ENCODE assay signal across 5 worm cellular contexts in the genomic region with DNA sequence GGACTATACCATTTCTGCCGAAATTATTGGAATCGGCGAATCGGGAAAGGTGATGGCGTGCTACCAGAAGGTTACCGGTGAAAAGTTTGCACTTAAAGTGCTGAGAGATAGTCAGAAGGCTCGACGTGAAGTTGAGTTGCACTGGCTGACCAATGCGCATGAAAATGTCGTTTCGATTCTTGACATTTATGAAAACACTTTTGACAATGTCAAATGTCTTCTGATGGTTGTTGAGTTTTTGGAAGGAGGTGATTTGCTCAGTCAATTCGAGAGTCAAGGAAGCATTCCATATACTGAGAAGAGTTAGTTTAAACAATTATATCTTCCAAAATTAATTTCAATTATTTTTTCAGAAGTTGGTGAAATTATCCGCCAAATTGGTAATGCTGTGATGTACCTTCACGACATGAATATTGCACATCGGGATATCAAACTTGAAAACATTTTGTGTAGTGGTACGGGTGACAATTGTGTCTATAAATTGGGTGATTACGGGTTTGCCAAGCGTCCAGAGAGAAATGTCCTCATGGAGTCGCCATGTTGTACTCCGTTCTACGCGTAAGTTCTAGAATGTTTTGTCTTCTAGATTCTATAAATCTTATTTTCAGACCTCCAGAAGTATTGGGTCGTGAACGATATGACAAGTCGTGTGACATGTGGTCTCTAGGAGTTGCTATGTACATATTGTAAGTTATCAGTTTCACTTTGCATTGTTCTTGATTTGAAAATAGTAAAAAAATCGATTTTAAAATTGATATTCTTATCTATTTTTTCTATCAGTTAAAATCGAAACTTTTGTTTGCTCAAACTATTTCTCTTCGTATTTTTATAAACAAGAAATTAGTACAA.
TF ChIP-seq lines count a peak whose summit lies in the region.

No protein-coding gene starts in this region.

TF ChIP-seq in whole organism, L1 larva, 84 proteins besides CTCF, POLR2A, EP300 and RAD21 (continues in another document):
- TF ChIP-seq unc-62 (GFP tag; optimal IDR thresholded peaks at IDR 0.05; lab: Kevin White, UChicago) (no peak), blmp-1 (tag; optimal IDR thresholded peaks at IDR 0.05; lab: Kevin White, UChicago) (no peak), pqm-1 (tag; optimal IDR thresholded peaks at IDR 0.05; lab: Kevin White, UChicago) (no peak), rnt-1 (tag; optimal IDR thresholded peaks at IDR 0.05; lab: Kevin White, UChicago) (peak; percentile 23), sptf-1 (tag; optimal IDR thresholded peaks at IDR 0.05; lab: Kevin White, UChicago) (no peak), hpl-2 (GFP tag; optimal IDR thresholded peaks at IDR 0.05; lab: Kevin White, UChicago) (no peak), aha-1 (tag; optimal IDR thresholded peaks at IDR 0.05; lab: Kevin White, UChicago) (no peak), snpc-4 (tag; optimal IDR thresholded peaks at IDR 0.05; lab: Kevin White, UChicago) (no peak), F16B12.6 (tag; optimal IDR thresholded peaks at IDR 0.05; lab: Kevin White, UChicago) (no peak), efl-1 (optimal IDR thresholded peaks at IDR 0.05; lab: Kevin White, UChicago) (no peak), efl-1 (GFP tag; optimal IDR thresholded peaks at IDR 0.05 in 1 of 2; lab: Kevin White, UChicago) (peak in 1 of 2 experiments; percentile 15), egl-13 (tag; optimal IDR thresholded peaks at IDR 0.05; lab: Kevin White, UChicago) (no peak), nhr-20 (tag; optimal IDR thresholded peaks at IDR 0.05; lab: Kevin White, UChicago) (no peak), xbp-1 (tag; optimal IDR thresholded peaks at IDR 0.05; lab: Kevin White, UChicago) (no peak), nhr-11 (tag; optimal IDR thresholded peaks at IDR 0.05; lab: Kevin White, UChicago) (no peak), hlh-17 (GFP tag; optimal IDR thresholded peaks at IDR 0.05; lab: Kevin White, UChicago; ENCODE audit: borderline replicate concordance) (no peak), nhr-28 (tag; optimal IDR thresholded peaks at IDR 0.05; lab: Kevin White, UChicago) (no peak)

TF ChIP-seq in whole organism, L2 larva, 48 proteins besides CTCF, POLR2A, EP300 and RAD21:
- peak; percentile 37 for TF ChIP-seq lin-13 (GFP tag; optimal IDR thresholded peaks at IDR 0.05; lab: Kevin White, UChicago)
- peak in 1 of 2 experiments; percentile 20 for TF ChIP-seq lsy-2 (tag; optimal IDR thresholded peaks at IDR 0.05; lab: Kevin White, UChicago)
- peak; percentile 4 for TF ChIP-seq ama-1 (optimal IDR thresholded peaks at IDR 0.05; lab: Kevin White, UChicago)
- no peak for TF ChIP-seq nhr-129 (tag; optimal IDR thresholded peaks at IDR 0.05; lab: Kevin White, UChicago)

TF ChIP-seq in whole organism, L3 larva, 47 proteins besides CTCF, POLR2A, EP300 and RAD21 (continues in another document):
- TF ChIP-seq mdl-1 (tag; optimal IDR thresholded peaks at IDR 0.05; lab: Kevin White, UChicago): no peak
- no peak for TF ChIP-seq egl-5 (tag; optimal IDR thresholded peaks at IDR 0.05; lab: Kevin White, UChicago)
- TF ChIP-seq ceh-28 (tag; optimal IDR thresholded peaks at IDR 0.05; lab: Kevin White, UChicago): no peak
- no peak for TF ChIP-seq nhr-237 (tag; optimal IDR thresholded peaks at IDR 0.05; lab: Kevin White, UChicago)
- no peak for TF ChIP-seq ZK546.5 (tag; optimal IDR thresholded peaks at IDR 0.05; lab: Kevin White, UChicago)
- no peak for TF ChIP-seq nhr-77 (tag; optimal IDR thresholded peaks at IDR 0.05; lab: Kevin White, UChicago)
- TF ChIP-seq ceh-82 (tag; optimal IDR thresholded peaks at IDR 0.05; lab: Kevin White, UChicago): no peak
- TF ChIP-seq daf-12 (tag; optimal IDR thresholded peaks at IDR 0.05; lab: Kevin White, UChicago): no peak
- no peak for TF ChIP-seq ceh-16 (tag; optimal IDR thresholded peaks at IDR 0.05; lab: Kevin White, UChicago)
- TF ChIP-seq nhr-43 (tag; optimal IDR thresholded peaks at IDR 0.05; lab: Kevin White, UChicago; ENCODE audit: poor library complexity, severe bottlenecking): peak; percentile 72
- TF ChIP-seq nhr-28 (tag; optimal IDR thresholded peaks at IDR 0.05; lab: Kevin White, UChicago): no peak
- TF ChIP-seq mml-1 (tag; optimal IDR thresholded peaks at IDR 0.05; lab: Kevin White, UChicago): no peak
- TF ChIP-seq ceh-9 (tag; optimal IDR thresholded peaks at IDR 0.05; lab: Kevin White, UChicago): no peak
- TF ChIP-seq fos-1 (tag; optimal IDR thresholded peaks at IDR 0.05; lab: Kevin White, UChicago): no peak
- no peak for TF ChIP-seq snpc-4 (tag; optimal IDR thresholded peaks at IDR 0.05; lab: Kevin White, UChicago)
- no peak for TF ChIP-seq skn-1 (tag; optimal IDR thresholded peaks at IDR 0.05; lab: Kevin White, UChicago)
- no peak for TF ChIP-seq lin-39 (tag; optimal IDR thresholded peaks at IDR 0.05; lab: Kevin White, UChicago)
- no peak for TF ChIP-seq elt-1 (tag; optimal IDR thresholded peaks at IDR 0.05; lab: Kevin White, UChicago)
- no peak for TF ChIP-seq tbx-2 (tag; optimal IDR thresholded peaks at IDR 0.05; lab: Kevin White, UChicago)
- peak; percentile 97 for TF ChIP-seq ama-1 (optimal IDR thresholded peaks at IDR 0.05; lab: Kevin White, UChicago)
- TF ChIP-seq ztf-4 (tag; optimal IDR thresholded peaks at IDR 0.05; lab: Kevin White, UChicago): no peak
- TF ChIP-seq sea-2 (GFP tag; optimal IDR thresholded peaks at IDR 0.05; lab: Kevin White, UChicago): no peak

TF ChIP-seq in whole organism, L4 larva, 104 proteins besides CTCF, POLR2A, EP300 and RAD21 (continues in another document):
- no peak for TF ChIP-seq nhr-41 (GFP tag; IDR thresholded peaks at IDR 0.05; lab: Robert Waterston, UW)
- no peak for TF ChIP-seq ceh-82 (tag; optimal IDR thresholded peaks at IDR 0.05; lab: Kevin White, UChicago)
- TF ChIP-seq lin-15B (tag; optimal IDR thresholded peaks at IDR 0.05; lab: Kevin White, UChicago): no peak
- TF ChIP-seq gei-8 (GFP tag; optimal IDR thresholded peaks at IDR 0.05; lab: Kevin White, UChicago): no peak
- peak; percentile 4 for TF ChIP-seq nhr-25 (tag; optimal IDR thresholded peaks at IDR 0.05; lab: Kevin White, UChicago; ENCODE audit: borderline replicate concordance, insufficient read depth)
- TF ChIP-seq Y48G9A.11 (GFP tag; IDR thresholded peaks at IDR 0.05; lab: Robert Waterston, UW): 0 out of 2 replicates have a peak, but pooled peaks have one; percentile 23
- no peak for TF ChIP-seq D1046.2 (GFP tag; IDR thresholded peaks at IDR 0.05; lab: Robert Waterston, UW)
- TF ChIP-seq skn-1 (tag; optimal IDR thresholded peaks at IDR 0.05; lab: Kevin White, UChicago): no peak
- peak; percentile 90 for TF ChIP-seq aha-1 (tag; lab: Kevin White, UChicago)
- TF ChIP-seq unc-39 (tag; optimal IDR thresholded peaks at IDR 0.05; lab: Kevin White, UChicago): no peak
- no peak for TF ChIP-seq egl-27 (tag; optimal IDR thresholded peaks at IDR 0.05; lab: Kevin White, UChicago)
- TF ChIP-seq vab-7 (GFP tag; IDR thresholded peaks at IDR 0.05; lab: Robert Waterston, UW): no peak
- TF ChIP-seq Y5F2A.4 (GFP tag; optimal IDR thresholded peaks at IDR 0.05; lab: Kevin White, UChicago): no peak
- no peak for TF ChIP-seq nhr-28 (tag; optimal IDR thresholded peaks at IDR 0.05; lab: Kevin White, UChicago)
- TF ChIP-seq dve-1 (tag; optimal IDR thresholded peaks at IDR 0.05; lab: Kevin White, UChicago; ENCODE audit: insufficient read depth): peak; percentile 50
- TF ChIP-seq T20F7.1 (GFP tag; optimal IDR thresholded peaks at IDR 0.05; lab: Kevin White, UChicago): no peak
- TF ChIP-seq daf-16 (GFP tag; optimal IDR thresholded peaks at IDR 0.05; lab: Kevin White, UChicago): no peak
- TF ChIP-seq daf-16 (tag; optimal IDR thresholded peaks at IDR 0.05; lab: Kevin White, UChicago): peak; percentile 20
- no peak for TF ChIP-seq nhr-42 (GFP tag; IDR thresholded peaks at IDR 0.05; lab: Robert Waterston, UW)
- no peak for TF ChIP-seq hlh-11 (tag; optimal IDR thresholded peaks at IDR 0.05; lab: Kevin White, UChicago)
- TF ChIP-seq duxl-1 (tag; optimal IDR thresholded peaks at IDR 0.05; lab: Kevin White, UChicago; ENCODE audit: poor library complexity): no peak
- peak; percentile 8 for TF ChIP-seq hlh-30 (tag; optimal IDR thresholded peaks at IDR 0.05; lab: Kevin White, UChicago; ENCODE audit: insufficient read depth)

TF ChIP-seq in whole organism, young adult, 124 proteins besides CTCF, POLR2A, EP300 and RAD21:
- no peak for TF ChIP-seq ztf-3 (GFP tag; optimal IDR thresholded peaks at IDR 0.05; lab: Kevin White, UChicago)
- no peak for TF ChIP-seq cebp-1 (GFP tag; IDR thresholded peaks at IDR 0.05; lab: Robert Waterston, UW)
- peak; percentile 5 for TF ChIP-seq cebp-1 (tag; optimal IDR thresholded peaks at IDR 0.05; lab: Kevin White, UChicago)
- TF ChIP-seq madf-3 (GFP tag; IDR thresholded peaks at IDR 0.05; lab: Robert Waterston, UW): 0 out of 2 replicates have a peak, but pooled peaks have one; percentile 3
- no peak for TF ChIP-seq C17E4.6 (GFP tag; IDR thresholded peaks at IDR 0.05; lab: Robert Waterston, UW)
- no peak for TF ChIP-seq chd-7 (tag; optimal IDR thresholded peaks at IDR 0.05; lab: Kevin White, UChicago)
- peak; percentile 5; the same call in 1 of the 2 replicates for TF ChIP-seq Y53G8AR.9 (GFP tag; conservative IDR thresholded peaks at IDR 0.05; lab: Robert Waterston, UW)
- peak; percentile 11; the same call in 1 of the 2 replicates for TF ChIP-seq C06A6.2 (GFP tag; conservative IDR thresholded peaks at IDR 0.05; lab: Robert Waterston, UW)
- no peak for TF ChIP-seq lag-1 (GFP tag; IDR thresholded peaks at IDR 0.05; lab: Robert Waterston, UW)
- TF ChIP-seq nhr-90 (tag; optimal IDR thresholded peaks at IDR 0.05; lab: Kevin White, UChicago): peak; percentile 22
- TF ChIP-seq ZK185.1 (tag; optimal IDR thresholded peaks at IDR 0.05; lab: Kevin White, UChicago; ENCODE audit: poor library complexity, severe bottlenecking): peak; percentile 26
- no peak; the same call in 1 of the 2 replicates for TF ChIP-seq Y56A3A.18 (GFP tag; IDR thresholded peaks at IDR 0.05; lab: Robert Waterston, UW)
- TF ChIP-seq let-526 (GFP tag; IDR thresholded peaks at IDR 0.05; lab: Robert Waterston, UW): 0 out of 2 replicates have a peak, but pooled peaks have one; percentile 3
- peak; percentile 57 for TF ChIP-seq zfh-2 (GFP tag; conservative IDR thresholded peaks at IDR 0.05; lab: Robert Waterston, UW)
- TF ChIP-seq repo-1 (tag; optimal IDR thresholded peaks at IDR 0.05; lab: Kevin White, UChicago): peak; percentile 50
- TF ChIP-seq ama-1 (optimal IDR thresholded peaks at IDR 0.05; lab: Kevin White, UChicago): peak; percentile 50
- peak in 1 of 2 experiments; percentile 36 for TF ChIP-seq ama-1 (GFP tag; optimal IDR thresholded peaks at IDR 0.05; lab: Kevin White, UChicago)
- 0 out of 2 replicates have a peak, but pooled peaks have one; percentile 2 for TF ChIP-seq hmg-1.2 (GFP tag; IDR thresholded peaks at IDR 0.05; lab: Robert Waterston, UW)
- TF ChIP-seq Y53F4B.3 (GFP tag; IDR thresholded peaks at IDR 0.05; lab: Robert Waterston, UW): no peak
- TF ChIP-seq B0336.3 (GFP tag; IDR thresholded peaks at IDR 0.05; lab: Robert Waterston, UW): peak; percentile 12; the same call in 1 of the 2 replicates
